Worm (Caenorhabditis elegans): ENCODE measurements around the gene mig-2.

Gene mig-2

ce11 chrX:11548308-11548707 is at the start of gene mig-2:
Gene mig-2, plus strand, starts transcription at chrX:11548608.
- TF ChIP-seq daf-16 (GFP tag; optimal IDR thresholded peaks at IDR 0.05) = no peak
- TF ChIP-seq daf-16 (tag; optimal IDR thresholded peaks at IDR 0.05) = no peak
- no peak for TF ChIP-seq zfp-3 (GFP tag; conservative IDR thresholded peaks at IDR 0.05)
- TF ChIP-seq fkh-10 (GFP tag; optimal IDR thresholded peaks at IDR 0.05) = no peak
- TF ChIP-seq nhr-28 (tag; optimal IDR thresholded peaks at IDR 0.05) = no peak
- TF ChIP-seq nhr-76 (tag; optimal IDR thresholded peaks at IDR 0.05) = no peak
- TF ChIP-seq zag-1 (tag; optimal IDR thresholded peaks at IDR 0.05) = no peak
- no peak for TF ChIP-seq mxl-3 (GFP tag; optimal IDR thresholded peaks at IDR 0.05)
- TF ChIP-seq nhr-11 (tag; optimal IDR thresholded peaks at IDR 0.05) = no peak

ce11 chrX:11498871-11499270 is 49.5 kb upstream of the mig-2 start:
- TF ChIP-seq pqm-1 (tag; optimal IDR thresholded peaks at IDR 0.05) (peak; percentile 77), nhr-77 (tag; optimal IDR thresholded peaks at IDR 0.05) (peak; percentile 1), daf-16 (GFP tag; optimal IDR thresholded peaks at IDR 0.05) (no peak), daf-16 (tag; optimal IDR thresholded peaks at IDR 0.05) (peak; percentile 35), F26F4.8 (GFP tag; conservative IDR thresholded peaks at IDR 0.05) (no peak), dmd-6 (GFP tag; IDR thresholded peaks at IDR 0.05) (peak; percentile 27; the same call in 1 of the 2 replicates), hlh-11 (tag; optimal IDR thresholded peaks at IDR 0.05) (peak; percentile 7), nhr-28 (tag; optimal IDR thresholded peaks at IDR 0.05) (peak; percentile 88), madf-9 (GFP tag; conservative IDR thresholded peaks at IDR 0.05) (no peak), php-3 (GFP tag; IDR thresholded peaks at IDR 0.05) (peak; percentile 84), dve-1 (tag; optimal IDR thresholded peaks at IDR 0.05; ENCODE audit: insufficient read depth) (peak; percentile 45)

- TF ChIP-seq dpl-1 (GFP tag; optimal IDR thresholded peaks at IDR 0.05) (no peak), ceh-82 (tag; optimal IDR thresholded peaks at IDR 0.05) (no peak), nhr-41 (GFP tag; IDR thresholded peaks at IDR 0.05) (no peak), fkh-10 (GFP tag; optimal IDR thresholded peaks at IDR 0.05) (no peak), R02D3.7 (tag; optimal IDR thresholded peaks at IDR 0.05) (no peak), lin-13 (GFP tag; optimal IDR thresholded peaks at IDR 0.05) (no peak), dmd-6 (GFP tag; IDR thresholded peaks at IDR 0.05) (peak; percentile 76), lsy-2 (tag; optimal IDR thresholded peaks at IDR 0.05) (no peak), tra-1 (GFP tag; IDR thresholded peaks at IDR 0.05) (peak; percentile 43), hif-1 (tag; optimal IDR thresholded peaks at IDR 0.05) (no peak), lin-29 (GFP tag; IDR thresholded peaks at IDR 0.05) (no peak), pqm-1 (tag; optimal IDR thresholded peaks at IDR 0.05) (peak; percentile 82), fos-1 (tag; optimal IDR thresholded peaks at IDR 0.05) (no peak), nhr-48 (tag; optimal IDR thresholded peaks at IDR 0.05) (no peak), tag-97 (GFP tag; IDR thresholded peaks at IDR 0.05) (no peak), ama-1 (optimal IDR thresholded peaks at IDR 0.05) (no peak), pha-4 (GFP tag; IDR thresholded peaks at IDR 0.05) (no peak), pha-4 (tag; optimal IDR thresholded peaks at IDR 0.05) (no peak), ceh-62 (tag; optimal IDR thresholded peaks at IDR 0.05) (no peak), attf-4 (tag; optimal IDR thresholded peaks at IDR 0.05) (no peak), nhr-6 (tag; optimal IDR thresholded peaks at IDR 0.05) (no peak), nhr-237 (tag; optimal IDR thresholded peaks at IDR 0.05) (no peak), F37D6.2 (tag; optimal IDR thresholded peaks at IDR 0.05) (no peak), daf-16 (GFP tag; optimal IDR thresholded peaks at IDR 0.05) (no peak), daf-16 (tag; optimal IDR thresholded peaks at IDR 0.05) (peak; percentile 18), D1046.2 (GFP tag; IDR thresholded peaks at IDR 0.05) (no peak), nhr-76 (tag; optimal IDR thresholded peaks at IDR 0.05) (no peak), lin-1 (GFP tag; IDR thresholded peaks at IDR 0.05) (no peak), mxl-3 (GFP tag; optimal IDR thresholded peaks at IDR 0.05) (peak; percentile 50), nhr-42 (GFP tag; IDR thresholded peaks at IDR 0.05) (no peak), T20F7.1 (GFP tag; optimal IDR thresholded peaks at IDR 0.05) (no peak), daf-12 (tag; optimal IDR thresholded peaks at IDR 0.05) (no peak), ZK546.5 (tag; optimal IDR thresholded peaks at IDR 0.05) (no peak), nhr-28 (tag; optimal IDR thresholded peaks at IDR 0.05) (peak; percentile 47), F44E2.7 (GFP tag; IDR thresholded peaks at IDR 0.05) (no peak), lir-3 (tag; optimal IDR thresholded peaks at IDR 0.05) (no peak), unc-62 (GFP tag; optimal IDR thresholded peaks at IDR 0.05 in 1 of 2) (peak in 1 of 2 experiments; percentile 72), unc-62 (tag; optimal IDR thresholded peaks at IDR 0.05) (no peak), nhr-11 (tag; optimal IDR thresholded peaks at IDR 0.05) (no peak), aly-2 (tag; optimal IDR thresholded peaks at IDR 0.05) (no peak), nhr-10 (tag; optimal IDR thresholded peaks at IDR 0.05) (no peak)
Measured at ce11 chrX:11499738-11500137, 48.7 kb upstream of the mig-2 start, which contains the start of gene T25C12.3. Gene T25C12.3, minus strand, starts transcription at chrX:11499999.
